Fruit fly (Drosophila melanogaster) whole organism, embryonic: Measurements from ENCODE around the gene Evi5.

Experiments
- CG11504 ChIP-seq: fragments of 200-800 bp; sonication (Bioruptor generic); optimal IDR thresholded peaks from 3 replicates; lab custom pipeline; 2019; ENCODE audit warnings: missing biosample characterization, mild to moderate bottlenecking, missing genetic modification characterization, moderate library complexity
- CG11696 ChIP-seq: fragments of 200-800 bp; sonication (Bioruptor generic); IDR thresholded peaks from 2 replicates; pipeline ENCODE4 v1.3.6; 2022; ENCODE audit warnings: missing biosample characterization, missing genetic modification characterization
- CG12299 ChIP-seq: fragments of 200-800 bp; sonication (Bioruptor generic); optimal IDR thresholded peaks from 2 replicates; lab custom pipeline; 2018; ENCODE audit warnings: missing biosample characterization, mild to moderate bottlenecking, missing genetic modification characterization
- CG1529 ChIP-seq: fragments of 200-800 bp; sonication (Bioruptor generic); optimal IDR thresholded peaks from 3 replicates; lab custom pipeline; 2018; ENCODE audit warnings: missing biosample characterization, missing genetic modification characterization
- CG15514 ChIP-seq: fragments of 200-800 bp; sonication (Bioruptor generic); optimal IDR thresholded peaks from 3 replicates; lab custom pipeline; 2017; ENCODE audit warnings: missing biosample characterization, missing genetic modification characterization, mild to moderate bottlenecking, moderate library complexity, missing genetic modification reagents
- CG17328 ChIP-seq: fragments of 200-800 bp; sonication (Bioruptor generic); IDR thresholded peaks from 2 replicates; pipeline ENCODE4 v1.3.6; 2022; ENCODE audit warnings: missing biosample characterization, missing genetic modification characterization
- CG2116 ChIP-seq: fragments of 200-800 bp; sonication (Bioruptor generic); optimal IDR thresholded peaks from 3 replicates; lab custom pipeline; 2018; ENCODE audit warnings: missing biosample characterization, mild to moderate bottlenecking, missing genetic modification characterization
- CG6175 ChIP-seq: fragments of 200-800 bp; sonication (Bioruptor generic); IDR thresholded peaks from 3 replicates; pipeline ENCODE4 v1.3.6; 2022; ENCODE audit warnings: missing biosample characterization, missing genetic modification characterization
- CG9727 ChIP-seq: fragments of 200-800 bp; sonication (Bioruptor generic); optimal IDR thresholded peaks from 3 replicates; lab custom pipeline; 2017; ENCODE audit warnings: missing biosample characterization, mild to moderate bottlenecking, missing genetic modification characterization
- CG9817 ChIP-seq: fragments of 200-800 bp; sonication (Bioruptor generic); optimal IDR thresholded peaks from 2 replicates; lab custom pipeline; 2018; ENCODE audit warnings: missing biosample characterization, mild to moderate bottlenecking, missing genetic modification characterization, moderate library complexity
- D ChIP-seq, 2 experiments: fragments of 200-800 bp in 1 of 2; fragments of >200 bp in 1 of 2; sonication (Bioruptor generic) in 1 of 2; optimal IDR thresholded peaks; 2 replicates in 1 of 2; 3 replicates in 1 of 2; lab custom pipeline; 2017; ENCODE audit warnings: mild to moderate bottlenecking in 1 of 2, missing biosample characterization in 1 of 2, missing genetic modification characterization in 1 of 2, missing genetic modification reagents in 1 of 2
- D19A ChIP-seq: fragments of 200-800 bp; optimal IDR thresholded peaks from 3 replicates; lab custom pipeline; 2019; ENCODE audit warnings: missing biosample characterization, mild to moderate bottlenecking, missing genetic modification characterization, moderate library complexity
- Dbx ChIP-seq: fragments of 200-800 bp; sonication (Bioruptor generic); IDR thresholded peaks from 3 replicates; pipeline ENCODE4 v1.3.6; 2022; ENCODE audit warnings: missing biosample characterization, missing genetic modification characterization
- Dek ChIP-seq: fragments of 200-800 bp; sonication (Bioruptor generic); optimal IDR thresholded peaks from 3 replicates; lab custom pipeline; 2019; ENCODE audit warnings: missing biosample characterization, mild to moderate bottlenecking, missing genetic modification characterization, moderate library complexity
- Dip3 ChIP-seq: fragments of 200-800 bp; sonication (Bioruptor generic); optimal IDR thresholded peaks from 3 replicates; lab custom pipeline; 2016; ENCODE audit warnings: missing biosample characterization, missing genetic modification characterization
- Fer1 ChIP-seq: fragments of 200-800 bp; sonication (Bioruptor generic); optimal IDR thresholded peaks from 2 replicates; lab custom pipeline; 2017; ENCODE audit warnings: missing biosample characterization, mild to moderate bottlenecking, missing genetic modification characterization
- Fer2 ChIP-seq: fragments of 200-800 bp; sonication (Bioruptor generic); optimal IDR thresholded peaks from 2 replicates; lab custom pipeline; 2018; ENCODE audit warnings: missing biosample characterization, mild to moderate bottlenecking, missing genetic modification characterization, moderate library complexity
- Hand ChIP-seq: fragments of 200-800 bp; sonication (Bioruptor generic); optimal IDR thresholded peaks from 2 replicates; lab custom pipeline; 2017; ENCODE audit warnings: mild to moderate bottlenecking, missing biosample characterization, missing genetic modification reagents, missing genetic modification characterization
- Hmr ChIP-seq: fragments of 200-800 bp; sonication (Bioruptor generic); optimal IDR thresholded peaks from 3 replicates; lab custom pipeline; 2017; ENCODE audit warnings: mild to moderate bottlenecking, missing biosample characterization, missing genetic modification reagents, missing genetic modification characterization
- Hr51 ChIP-seq, 2 experiments: fragments of 200-800 bp; sonication (Bioruptor generic); optimal IDR thresholded peaks; 2 replicates in 1 of 2; 3 replicates in 1 of 2; lab custom pipeline; 2016 to 2018; ENCODE audit warnings: missing biosample characterization in 2 of 2, missing genetic modification characterization in 2 of 2, mild to moderate bottlenecking in 1 of 2, moderate library complexity in 1 of 2
- Kr ChIP-seq: fragments of 200-800 bp; sonication (Bioruptor generic); optimal IDR thresholded peaks from 2 replicates; lab custom pipeline; 2017; ENCODE audit warnings: missing biosample characterization, mild to moderate bottlenecking, missing genetic modification characterization
- Lhr ChIP-seq: fragments of 200-800 bp; sonication (Bioruptor generic); optimal IDR thresholded peaks from 3 replicates; lab custom pipeline; 2017; ENCODE audit warnings: mild to moderate bottlenecking, missing biosample characterization, missing genetic modification reagents, missing genetic modification characterization
- NfI ChIP-seq: fragments of 200-800 bp; sonication (Bioruptor generic); optimal IDR thresholded peaks from 3 replicates; lab custom pipeline; 2018; ENCODE audit warnings: missing biosample characterization, mild to moderate bottlenecking, missing genetic modification characterization, moderate library complexity
- PHDP ChIP-seq: fragments of 200-800 bp; sonication (Bioruptor generic); optimal IDR thresholded peaks from 3 replicates; lab custom pipeline; 2018; ENCODE audit warnings: missing biosample characterization, mild to moderate bottlenecking, missing genetic modification characterization, moderate library complexity
- Six4 ChIP-seq: fragments of 200-800 bp; sonication (Bioruptor generic); optimal IDR thresholded peaks from 2 replicates; lab custom pipeline; 2016; ENCODE audit warnings: missing biosample characterization, missing genetic modification characterization
- Sox102F ChIP-seq: fragments of 200-800 bp; sonication (Bioruptor generic); optimal IDR thresholded peaks from 2 replicates; lab custom pipeline; 2018; ENCODE audit warnings: missing biosample characterization, mild to moderate bottlenecking, missing genetic modification characterization, moderate library complexity
- Sry-β ChIP-seq: fragments of 200-800 bp; sonication (Bioruptor generic); optimal IDR thresholded peaks from 2 replicates; lab custom pipeline; 2018; ENCODE audit warnings: missing biosample characterization, mild to moderate bottlenecking, missing genetic modification characterization, moderate library complexity
- amos ChIP-seq: fragments of 200-800 bp; sonication (Bioruptor generic); IDR thresholded peaks from 2 replicates; pipeline ENCODE4 v1.3.6; 2022; ENCODE audit warnings: missing biosample characterization, missing genetic modification characterization; ENCODE audit not compliant: partially characterized antibody
- az2 ChIP-seq: fragments of 200-800 bp; sonication (Bioruptor generic); optimal IDR thresholded peaks from 3 replicates; lab custom pipeline; 2016; ENCODE audit warnings: missing biosample characterization, missing genetic modification characterization
- chif ChIP-seq, 2 experiments: fragments of 200-800 bp; sonication (Bioruptor generic); optimal IDR thresholded peaks; 3 replicates each; lab custom pipeline; 2016; ENCODE audit warnings: missing biosample characterization in 2 of 2, missing genetic modification characterization in 2 of 2
- crc ChIP-seq: fragments of 200-800 bp; sonication (Bioruptor generic); optimal IDR thresholded peaks from 2 replicates; lab custom pipeline; 2016; ENCODE audit warnings: missing biosample characterization, missing genetic modification characterization
- dimm ChIP-seq: fragments of 200-800 bp; sonication (Bioruptor generic); IDR thresholded peaks from 2 replicates; pipeline ENCODE4 v1.3.6; 2022; ENCODE audit warnings: missing biosample characterization, missing genetic modification characterization
- en ChIP-seq: fragments of 200-800 bp; sonication (Bioruptor generic); optimal IDR thresholded peaks from 2 replicates; lab custom pipeline; 2016; ENCODE audit warnings: missing biosample characterization, missing genetic modification characterization
- fd96Cb ChIP-seq: fragments of 200-800 bp; sonication (Bioruptor generic); optimal IDR thresholded peaks from 2 replicates; lab custom pipeline; 2018; ENCODE audit warnings: missing biosample characterization, mild to moderate bottlenecking, missing genetic modification characterization, moderate library complexity
- fu2 ChIP-seq: fragments of 200-800 bp; sonication (Bioruptor generic); optimal IDR thresholded peaks from 2 replicates; lab custom pipeline; 2016; ENCODE audit warnings: missing biosample characterization, missing genetic modification characterization
- gro ChIP-seq: fragments of 200-800 bp; sonication (Bioruptor generic); optimal IDR thresholded peaks from 2 replicates; lab custom pipeline; 2016; ENCODE audit warnings: missing biosample characterization, missing genetic modification characterization
- gt ChIP-seq: fragments of 200-800 bp; sonication (Bioruptor generic); IDR thresholded peaks from 2 replicates; pipeline ENCODE4 v1.3.6; 2022; ENCODE audit warnings: missing biosample characterization, missing genetic modification characterization
- lmd ChIP-seq: fragments of 200-800 bp; sonication (Bioruptor generic); IDR thresholded peaks from 2 replicates; pipeline ENCODE4 v1.3.6; 2022; ENCODE audit warnings: missing biosample characterization, missing genetic modification characterization
- nom ChIP-seq: fragments of 200-800 bp; sonication (Bioruptor generic); optimal IDR thresholded peaks from 2 replicates; lab custom pipeline; 2017; ENCODE audit warnings: missing biosample characterization, missing genetic modification characterization, mild to moderate bottlenecking, moderate library complexity, missing genetic modification reagents
- odd ChIP-seq: fragments of 200-800 bp; sonication (Bioruptor generic); optimal IDR thresholded peaks from 2 replicates; lab custom pipeline; 2017; ENCODE audit warnings: missing biosample characterization, mild to moderate bottlenecking, missing genetic modification characterization
- otp ChIP-seq: fragments of 200-800 bp; sonication (Bioruptor generic); IDR thresholded peaks from 3 replicates; pipeline ENCODE4, ENCODE4 v1.3.6; 2022; ENCODE audit warnings: missing biosample characterization, missing genetic modification characterization
- phol ChIP-seq: fragments of 200-800 bp; sonication (Bioruptor generic); optimal IDR thresholded peaks from 3 replicates; lab custom pipeline; 2018; ENCODE audit warnings: missing biosample characterization, mild to moderate bottlenecking, missing genetic modification characterization, moderate library complexity
- pum ChIP-seq: fragments of 200-800 bp; sonication (Bioruptor generic); optimal IDR thresholded peaks from 2 replicates; lab custom pipeline; 2016; ENCODE audit warnings: missing biosample characterization, missing genetic modification characterization
- so ChIP-seq: fragments of 200-800 bp; sonication (Bioruptor generic); IDR thresholded peaks from 3 replicates; pipeline ENCODE4 v1.3.6; 2022; ENCODE audit warnings: missing biosample characterization, missing genetic modification characterization
- sug ChIP-seq: fragments of 200-800 bp; optimal IDR thresholded peaks from 2 replicates; lab custom pipeline; 2019; ENCODE audit warnings: missing biosample characterization, mild to moderate bottlenecking, missing genetic modification characterization, moderate library complexity
- trh ChIP-seq: fragments of 200-800 bp; sonication (Bioruptor generic); optimal IDR thresholded peaks from 2 replicates; lab custom pipeline; 2016; ENCODE audit warnings: missing biosample characterization, missing genetic modification characterization
- tup ChIP-seq: fragments of 200-800 bp; sonication (Bioruptor generic); optimal IDR thresholded peaks from 2 replicates; lab custom pipeline; 2016; ENCODE audit warnings: missing biosample characterization, mild to moderate bottlenecking, missing genetic modification characterization, moderate library complexity
- zfh1 ChIP-seq: fragments of 200-800 bp; sonication (Bioruptor generic); IDR thresholded peaks from 3 replicates; pipeline ENCODE4 v1.3.6; 2022; ENCODE audit warnings: missing biosample characterization, missing genetic modification characterization

The Evi5 gene

DNA sequence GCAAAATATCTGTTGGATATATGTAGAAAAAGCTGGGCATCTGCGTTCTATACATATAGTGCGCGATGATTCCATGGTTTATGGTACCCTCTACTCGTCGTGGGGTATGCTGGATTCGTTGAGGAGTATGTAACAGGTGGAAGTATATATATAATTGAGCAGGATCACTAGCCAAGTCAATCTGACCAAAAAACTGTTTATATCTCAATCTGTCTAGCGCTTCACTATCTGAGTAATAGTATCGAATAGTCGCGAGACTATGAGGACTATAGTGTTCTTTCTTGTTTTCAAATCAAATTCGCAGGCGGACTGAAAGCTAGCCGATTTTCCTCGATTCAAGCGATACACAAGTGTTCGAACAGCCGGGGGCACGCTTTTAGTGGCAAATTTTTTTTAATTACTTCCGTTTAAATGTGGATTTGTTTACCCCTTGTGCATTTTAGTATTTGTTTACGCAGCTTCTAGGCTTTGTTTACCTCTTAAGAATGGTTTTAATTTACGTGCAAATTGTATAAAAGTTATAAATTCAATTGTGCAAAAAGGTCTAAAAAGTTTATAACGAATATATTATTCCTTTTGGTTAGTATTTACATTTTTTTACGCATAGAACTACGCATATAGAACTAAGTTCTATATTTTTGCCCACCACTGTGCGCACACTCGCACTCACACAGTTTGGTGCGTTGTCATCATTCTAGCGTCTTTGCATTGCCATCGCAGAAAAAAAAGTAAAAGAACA lies 63.4 kb downstream of the Evi5 start (continued):
- TF ChIP-seq pum (GFP tag; lab: Kevin White, UChicago) (peak; percentile 68), Lhr (GFP tag; lab: Kevin White, UChicago) (peak; percentile 41), dimm (GFP tag; lab: Robert Waterston, UW) (peak; percentile 69), fu2 (GFP tag; lab: Kevin White, UChicago) (peak; percentile 51), Fer1 (GFP tag; lab: Kevin White, UChicago) (peak; percentile 69), CG9727 (GFP tag; lab: Kevin White, UChicago) (peak; percentile 76), NfI (GFP tag; lab: Kevin White, UChicago) (peak; percentile 78), sug (tag; lab: Kevin White, UChicago) (peak; percentile 58), az2 (peak; percentile 73), CG1529 (GFP tag; lab: Kevin White, UChicago) (peak; percentile 41), gt (GFP tag; lab: Robert Waterston, UW) (peak; percentile 18; the same call in 1 of the 2 replicates), trh (GFP tag; lab: Kevin White, UChicago) (peak; percentile 19), so (GFP tag; lab: Robert Waterston, UW) (peak; percentile 83), odd (GFP tag; lab: Kevin White, UChicago) (peak; percentile 77), Dip3 (GFP tag; lab: Kevin White, UChicago) (peak; percentile 84), otp (peak; percentile 59; the same call in 2 of the 3 replicates), CG15514 (GFP tag; lab: Kevin White, UChicago) (peak; percentile 67), Sry-β (GFP tag; lab: Kevin White, UChicago) (no peak), nom (GFP tag; lab: Kevin White, UChicago) (no peak), CG9817 (peak; percentile 78), CG11504 (tag; lab: Kevin White, UChicago) (peak; percentile 82), PHDP (tag; lab: Kevin White, UChicago) (peak; percentile 77), tup (GFP tag; lab: Kevin White, UChicago) (peak; percentile 45), fd96Cb (tag; lab: Kevin White, UChicago) (peak; percentile 68), Kr (GFP tag; lab: Kevin White, UChicago) (no peak), CG11696 (peak; percentile 79), Dbx (GFP tag; lab: Robert Waterston, UW) (peak; percentile 88), CG12299 (no peak), phol (tag; lab: Kevin White, UChicago) (peak; percentile 74), crc (GFP tag; lab: Kevin White, UChicago) (peak; percentile 58), Six4 (peak; percentile 70), D19A (tag; lab: Kevin White, UChicago) (peak; percentile 65), Hand (GFP tag; lab: Kevin White, UChicago) (peak; percentile 61), en (GFP tag; lab: Kevin White, UChicago) (peak; percentile 51), lmd (GFP tag; lab: Robert Waterston, UW) (peak; percentile 84), Hmr (GFP tag; lab: Kevin White, UChicago) (peak; percentile 84), chif (GFP tag; optimal IDR thresholded peaks at IDR 0.05; lab: Kevin White, UChicago) (peak; percentile 59 to 83), Dek (tag; lab: Kevin White, UChicago) (peak; percentile 50), amos (GFP tag; lab: Robert Waterston, UW) (no peak), Fer2 (tag; lab: Kevin White, UChicago) (peak; percentile 57), zfh1 (GFP tag; lab: Robert Waterston, UW) (peak; percentile 86), Hr51 (GFP tag; optimal IDR thresholded peaks at IDR 0.05; lab: Kevin White, UChicago) (peak; percentile 72 to 76), CG2116 (no peak), Sox102F (peak; percentile 76), gro (GFP tag; lab: Kevin White, UChicago) (peak; percentile 76), CG6175 (GFP tag; lab: Robert Waterston, UW) (peak; percentile 82), D (optimal IDR thresholded peaks at IDR 0.05; lab: Kevin White, UChicago) (no peak), D (GFP tag; optimal IDR thresholded peaks at IDR 0.05; lab: Kevin White, UChicago) (peak; percentile 58), CG17328 (GFP tag; lab: Robert Waterston, UW) (peak; percentile 85)
